Worm (Caenorhabditis elegans) whole organism, midembryonic: ENCODE measurements around the gene cul-1.

Source experiments
- ref-1 ChIP-seq: fragments of 200-800 bp; sonication (Bioruptor generic); conservative IDR thresholded peaks from 2 replicates; pipeline ENCODE4 v1.3.6; 2022; ENCODE audit warnings: missing genetic modification reagents, missing genetic modification characterization, missing compliant biosample characterization
- ztf-29 ChIP-seq: fragments of 200-800 bp; sonication (Bioruptor generic); IDR thresholded peaks from 2 replicates; pipeline ENCODE4 v1.3.6; 2022; ENCODE audit warnings: missing genetic modification reagents, missing genetic modification characterization, missing compliant biosample characterization

DNA sequence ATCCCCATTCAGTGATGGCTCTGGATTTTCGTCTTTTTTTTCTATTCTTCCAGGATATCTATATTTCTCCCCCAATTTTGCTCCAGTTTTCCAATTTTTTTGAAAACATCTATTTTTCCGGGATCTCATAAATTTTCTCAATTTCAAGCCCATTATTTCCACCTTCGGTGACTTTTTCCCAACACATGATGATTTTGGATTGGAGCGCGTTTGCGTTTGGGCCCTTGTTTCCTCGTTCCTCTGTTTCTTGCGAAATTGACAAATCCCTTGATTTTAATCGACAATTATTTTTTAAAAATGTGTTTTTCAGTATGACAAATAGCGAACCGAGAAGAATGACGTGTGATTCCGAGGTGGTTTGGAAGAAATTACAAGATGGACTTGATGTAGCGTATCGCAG lies at the start of gene cul-1:
- TF ChIP-seq ztf-29 (GFP tag; lab: Robert Waterston, UW) = no peak
- no peak for TF ChIP-seq ref-1
